Worm (Caenorhabditis elegans): ENCODE data around the gene T07G12.2.

Gene T07G12.2

ce11 chrIV:10574471-10574870 is 44.0 kb downstream of the T07G12.2 start:
- TF ChIP-seq sptf-1 (tag; optimal IDR thresholded peaks at IDR 0.05) (no peak), ces-1 (GFP tag; optimal IDR thresholded peaks at IDR 0.05) (peak; percentile 35)

ce11 chrIV:10576050-10576449 is 45.5 kb downstream of the T07G12.2 start, which contains the start of gene efn-2:
Gene efn-2 (plus strand): TSS chrIV:10576350.
- TF ChIP-seq tbx-8 (GFP tag; optimal IDR thresholded peaks at IDR 0.05), result no peak
- no peak for TF ChIP-seq blmp-1 (tag; optimal IDR thresholded peaks at IDR 0.05)

ce11 chrIV:10576624-10577023 is 46.1 kb downstream of the T07G12.2 start:
- TF ChIP-seq pha-4 (tag; optimal IDR thresholded peaks at IDR 0.05), result no peak
- no peak for TF ChIP-seq cnd-1 (tag; optimal IDR thresholded peaks at IDR 0.05)
- no peak for TF ChIP-seq ces-1 (GFP tag; optimal IDR thresholded peaks at IDR 0.05)
- TF ChIP-seq nhr-2 (tag; optimal IDR thresholded peaks at IDR 0.05), result no peak
- TF ChIP-seq blmp-1 (tag; optimal IDR thresholded peaks at IDR 0.05), result no peak
- no peak for TF ChIP-seq ceh-39 (tag; optimal IDR thresholded peaks at IDR 0.05)
- TF ChIP-seq lin-13 (tag; optimal IDR thresholded peaks at IDR 0.05), result no peak
- no peak for TF ChIP-seq flh-1 (GFP tag; optimal IDR thresholded peaks at IDR 0.05)
- peak; percentile 31 for TF ChIP-seq elt-3 (tag; optimal IDR thresholded peaks at IDR 0.05)
- TF ChIP-seq elt-1 (tag; optimal IDR thresholded peaks at IDR 0.05; ENCODE audit: borderline replicate concordance, insufficient read depth), result peak; percentile 27
- TF ChIP-seq ztf-11 (tag; optimal IDR thresholded peaks at IDR 0.05), result no peak
- no peak for TF ChIP-seq ceh-43 (GFP tag; optimal IDR thresholded peaks at IDR 0.05)
- no peak for TF ChIP-seq sem-2 (GFP tag; optimal IDR thresholded peaks at IDR 0.05)
- no peak for TF ChIP-seq unc-39 (tag; optimal IDR thresholded peaks at IDR 0.05)
- TF ChIP-seq unc-120 (tag; optimal IDR thresholded peaks at IDR 0.05; ENCODE audit: poor library complexity, severe bottlenecking), result no peak
- TF ChIP-seq lin-32 (GFP tag; optimal IDR thresholded peaks at IDR 0.05), result no peak
- no peak for TF ChIP-seq mep-1 (tag; optimal IDR thresholded peaks at IDR 0.05)
- peak; percentile 72 for TF ChIP-seq ham-2 (GFP tag; optimal IDR thresholded peaks at IDR 0.05)
- TF ChIP-seq hlh-1 (tag; optimal IDR thresholded peaks at IDR 0.05), result no peak
- no peak for TF ChIP-seq nhr-76 (tag; optimal IDR thresholded peaks at IDR 0.05)

DNA sequence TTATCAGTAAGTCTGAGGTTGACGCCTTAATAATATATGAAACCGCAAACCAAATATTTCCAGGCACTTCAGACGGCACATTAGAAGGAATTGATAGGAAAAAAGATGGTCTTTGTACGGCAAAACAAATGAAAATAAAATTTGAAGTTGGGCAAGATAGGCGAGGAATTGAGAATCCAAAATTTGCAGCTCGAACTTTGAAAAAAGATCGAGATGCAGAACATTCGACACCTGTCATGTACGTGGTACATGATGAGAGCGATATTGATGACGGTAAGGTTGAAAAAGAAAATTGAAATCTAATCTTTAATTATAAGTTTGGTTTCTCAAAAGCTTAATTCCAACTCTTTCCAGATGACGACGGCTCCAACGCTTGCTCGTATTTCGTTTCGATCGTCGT is 47.1 kb downstream of the T07G12.2 start:
- no peak for TF ChIP-seq blmp-1 (tag; optimal IDR thresholded peaks at IDR 0.05)
- TF ChIP-seq mls-2 (tag; optimal IDR thresholded peaks at IDR 0.05), result no peak
- TF ChIP-seq mep-1 (tag; optimal IDR thresholded peaks at IDR 0.05), result no peak
- no peak for TF ChIP-seq mab-5 (tag; optimal IDR thresholded peaks at IDR 0.05)
- TF ChIP-seq ceh-83 (GFP tag; optimal IDR thresholded peaks at IDR 0.05), result no peak
- TF ChIP-seq snpc-4 (tag; optimal IDR thresholded peaks at IDR 0.05), result no peak
- no peak for TF ChIP-seq lsy-2 (tag; optimal IDR thresholded peaks at IDR 0.05)
- TF ChIP-seq ceh-39 (tag; optimal IDR thresholded peaks at IDR 0.05), result no peak
- TF ChIP-seq zip-8 (tag; optimal IDR thresholded peaks at IDR 0.05), result no peak
- no peak for TF ChIP-seq unc-62 (GFP tag; optimal IDR thresholded peaks at IDR 0.05)
- no peak for TF ChIP-seq tbx-8 (GFP tag; optimal IDR thresholded peaks at IDR 0.05)

- TF ChIP-seq nhr-12 (tag; optimal IDR thresholded peaks at IDR 0.05) (no peak), ces-1 (GFP tag; optimal IDR thresholded peaks at IDR 0.05) (peak; percentile 5)
These were observed 47.9 kb downstream of the T07G12.2 start, which contains the start of gene lgc-43 for ce11 chrIV:10578367-10578766. Gene lgc-43 (plus strand): TSS chrIV:10578667.
